Worm (Caenorhabditis elegans): ENCODE data around the gene C10A4.2.

DNA sequence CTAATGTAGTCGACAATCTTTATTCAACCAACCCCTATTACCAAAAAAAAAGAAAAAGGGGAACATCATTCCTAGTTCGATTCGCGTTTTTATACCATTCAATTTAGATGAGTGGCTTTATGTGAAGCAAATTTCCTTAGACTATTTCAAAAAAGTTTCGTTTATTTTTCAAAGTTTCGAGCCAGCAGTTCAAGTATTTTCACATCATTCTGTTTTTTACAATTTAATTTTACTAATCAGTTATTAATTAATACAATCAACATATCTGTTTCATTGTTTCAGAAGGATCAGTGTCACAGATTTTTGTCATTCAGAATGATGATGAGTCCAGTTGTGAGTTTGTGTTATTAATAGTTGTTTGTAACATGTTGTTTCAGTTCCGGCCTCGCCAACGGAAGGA, at the start of gene C10A4.2:
- TF ChIP-seq med-1 (GFP tag; optimal IDR thresholded peaks at IDR 0.05; ENCODE audit: insufficient read depth) (no peak), ztf-23 (GFP tag; IDR thresholded peaks at IDR 0.05) (no peak), cog-1 (tag; optimal IDR thresholded peaks at IDR 0.05) (no peak), T22C8.4 (GFP tag; IDR thresholded peaks at IDR 0.05) (no peak), flt-1 (GFP tag; IDR thresholded peaks at IDR 0.05) (no peak), tab-1 (GFP tag; IDR thresholded peaks at IDR 0.05) (no peak)
